Worm (Caenorhabditis elegans) whole organism, late embryonic: ENCODE results near the gene epg-4.

Experiments used
- C08G9.2 ChIP-seq: sonication (generic microtip); optimal IDR thresholded peaks from 2 replicates; lab custom pipeline; 2016; ENCODE audit warnings: mild to moderate bottlenecking, missing genetic modification characterization, moderate library complexity, missing compliant biosample characterization
- C38D4.7 ChIP-seq: fragments of 200-800 bp; sonication (Bioruptor generic); optimal IDR thresholded peaks from 2 replicates; lab custom pipeline; 2018; ENCODE audit warnings: mild to moderate bottlenecking, missing genetic modification characterization, moderate library complexity, missing compliant biosample characterization
- F13H6.1 ChIP-seq: sonication (generic microtip); optimal IDR thresholded peaks from 2 replicates; lab custom pipeline; 2016; ENCODE audit warnings: missing genetic modification characterization, missing compliant biosample characterization
- K02D7.2 ChIP-seq: sonication (generic microtip); optimal IDR thresholded peaks from 2 replicates; lab custom pipeline; 2017; ENCODE audit warnings: mild to moderate bottlenecking, missing genetic modification characterization, missing compliant biosample characterization
- K09A11.1 ChIP-seq: sonication (generic microtip); optimal IDR thresholded peaks from 2 replicates; lab custom pipeline; 2017; ENCODE audit warnings: antibody characterized with exemption, mild to moderate bottlenecking, missing genetic modification characterization, missing compliant biosample characterization; ENCODE audit not compliant: insufficient read depth
- T23F11.4 ChIP-seq: fragments of 200-800 bp; sonication (Bioruptor generic); optimal IDR thresholded peaks from 2 replicates; lab custom pipeline; 2018; ENCODE audit warnings: mild to moderate bottlenecking, missing genetic modification characterization, missing compliant biosample characterization
- ceh-14 ChIP-seq: sonication (generic microtip); optimal IDR thresholded peaks from 2 replicates; lab custom pipeline; 2016; ENCODE audit warnings: missing genotype, missing genetic modification characterization, missing compliant biosample characterization
- ceh-19 ChIP-seq: fragments of 200-800 bp; sonication (Bioruptor generic); optimal IDR thresholded peaks from 2 replicates; lab custom pipeline; 2018; ENCODE audit warnings: mild to moderate bottlenecking, missing genetic modification characterization, missing compliant biosample characterization
- ceh-2 ChIP-seq: sonication (generic microtip); optimal IDR thresholded peaks from 2 replicates; lab custom pipeline; 2016; ENCODE audit warnings: missing genotype, missing genetic modification characterization, missing compliant biosample characterization
- ceh-22 ChIP-seq: sonication (generic microtip); optimal IDR thresholded peaks from 2 replicates; lab custom pipeline; 2017; ENCODE audit warnings: missing biosample characterization, missing genetic modification characterization
- ceh-24 ChIP-seq: sonication (generic microtip); optimal IDR thresholded peaks from 2 replicates; lab custom pipeline; 2016; ENCODE audit warnings: mild to moderate bottlenecking, missing genetic modification characterization, missing compliant biosample characterization
- ceh-30 ChIP-seq: fragments of 150-350 bp; optimal IDR thresholded peaks from 2 replicates; lab custom pipeline; 2014; ENCODE audit warnings: missing biosample characterization, missing genetic modification characterization
- ceh-31 ChIP-seq: sonication (generic microtip); optimal IDR thresholded peaks from 2 replicates; lab custom pipeline; 2016; ENCODE audit warnings: missing genetic modification characterization, missing compliant biosample characterization
- ceh-34 ChIP-seq: sonication (generic microtip); optimal IDR thresholded peaks from 2 replicates; lab custom pipeline; 2016; ENCODE audit warnings: mild to moderate bottlenecking, missing genetic modification characterization, missing compliant biosample characterization
- ceh-45 ChIP-seq: fragments of 200-800 bp; sonication (Bioruptor generic); IDR thresholded peaks from 2 replicates; pipeline ENCODE4 v1.3.6; 2022; ENCODE audit warnings: missing genetic modification reagents, missing genetic modification characterization, missing compliant biosample characterization
- ceh-6 ChIP-seq: fragments of 200-800 bp; sonication (Bioruptor generic); optimal IDR thresholded peaks from 2 replicates; lab custom pipeline; 2018; ENCODE audit warnings: mild to moderate bottlenecking, missing genetic modification characterization, missing compliant biosample characterization
- dmd-4 ChIP-seq: sonication (generic microtip); optimal IDR thresholded peaks from 2 replicates; lab custom pipeline; 2016; ENCODE audit warnings: borderline replicate concordance, missing genetic modification characterization, missing compliant biosample characterization
- elt-2 ChIP-seq: sonication (generic microtip); optimal IDR thresholded peaks from 2 replicates; lab custom pipeline; 2016; ENCODE audit warnings: missing genetic modification reagents, missing genetic modification characterization, missing compliant biosample characterization
- elt-4 ChIP-seq: sonication (generic microtip); optimal IDR thresholded peaks from 2 replicates; lab custom pipeline; 2016; ENCODE audit warnings: missing genetic modification characterization, missing compliant biosample characterization
- ets-4 ChIP-seq: sonication (generic microtip); optimal IDR thresholded peaks from 2 replicates; lab custom pipeline; 2016; ENCODE audit warnings: missing genetic modification characterization, missing compliant biosample characterization
- gmeb-2 ChIP-seq: sonication (generic microtip); optimal IDR thresholded peaks from 2 replicates; lab custom pipeline; 2016; ENCODE audit warnings: missing genetic modification characterization, inconsistent platforms, missing compliant biosample characterization
- hlh-15 ChIP-seq: sonication (generic microtip); optimal IDR thresholded peaks from 2 replicates; lab custom pipeline; 2016; ENCODE audit warnings: missing genetic modification characterization, missing compliant biosample characterization
- hlh-30 ChIP-seq: sonication (generic microtip); optimal IDR thresholded peaks from 2 replicates; lab custom pipeline; 2017; ENCODE audit warnings: antibody characterized with exemption, missing genetic modification characterization, missing compliant biosample characterization; ENCODE audit not compliant: insufficient read depth
- hlh-6 ChIP-seq: sonication (generic microtip); optimal IDR thresholded peaks from 2 replicates; lab custom pipeline; 2016; ENCODE audit warnings: missing genotype, missing genetic modification characterization, missing compliant biosample characterization
- lin-11 ChIP-seq: fragments of 200-800 bp; sonication (Bioruptor generic); optimal IDR thresholded peaks from 2 replicates; lab custom pipeline; 2018; ENCODE audit warnings: mild to moderate bottlenecking, missing genetic modification characterization, missing compliant biosample characterization
- mec-3 ChIP-seq: sonication (generic microtip); optimal IDR thresholded peaks from 2 replicates; lab custom pipeline; 2016; ENCODE audit warnings: borderline replicate concordance, missing genetic modification characterization, missing compliant biosample characterization
- nfya-1 ChIP-seq: sonication (generic microtip); optimal IDR thresholded peaks from 2 replicates; lab custom pipeline; 2017; ENCODE audit warnings: missing genetic modification characterization, mild to moderate bottlenecking, missing compliant biosample characterization, antibody characterized with exemption, moderate library complexity
- pha-4 ChIP-seq: fragments of 150-350 bp; optimal IDR thresholded peaks from 2 replicates; lab custom pipeline; 2018; ENCODE audit warnings: missing biosample characterization, missing genetic modification reagents, missing genetic modification characterization
- pqm-1 ChIP-seq: sonication (generic microtip); optimal IDR thresholded peaks from 2 replicates; lab custom pipeline; 2016; ENCODE audit warnings: missing genetic modification characterization, missing compliant biosample characterization
- pros-1 ChIP-seq: fragments of 150-350 bp; optimal IDR thresholded peaks from 2 replicates; lab custom pipeline; 2014; ENCODE audit warnings: missing biosample characterization, missing genetic modification reagents, missing genetic modification characterization
- ref-2 ChIP-seq: sonication (generic microtip); optimal IDR thresholded peaks from 2 replicates; lab custom pipeline; 2016; ENCODE audit warnings: missing genetic modification characterization, missing compliant biosample characterization
- rnt-1 ChIP-seq: sonication (generic microtip); optimal IDR thresholded peaks from 2 replicates; lab custom pipeline; 2016; ENCODE audit warnings: missing genetic modification characterization, missing compliant biosample characterization
- sox-4 ChIP-seq: sonication (generic microtip); optimal IDR thresholded peaks from 2 replicates; lab custom pipeline; 2017; ENCODE audit warnings: mild to moderate bottlenecking, missing genetic modification characterization, inconsistent platforms, missing compliant biosample characterization
- syd-9 ChIP-seq: sonication (generic microtip); optimal IDR thresholded peaks from 2 replicates; lab custom pipeline; 2016; ENCODE audit warnings: mild to moderate bottlenecking, missing genetic modification characterization, moderate library complexity, missing compliant biosample characterization
- tbx-7 ChIP-seq: sonication (generic microtip); optimal IDR thresholded peaks from 2 replicates; lab custom pipeline; 2016; ENCODE audit warnings: missing genotype, missing genetic modification characterization, missing compliant biosample characterization
- ttx-3 ChIP-seq: sonication (generic microtip); optimal IDR thresholded peaks from 2 replicates; lab custom pipeline; 2016; ENCODE audit warnings: missing genetic modification reagents, missing genetic modification characterization, missing compliant biosample characterization
- unc-3 ChIP-seq, 2 experiments: fragments of 200-800 bp in 1 of 2; sonication (Bioruptor generic) in 1 of 2; sonication (generic microtip) in 1 of 2; conservative IDR thresholded peaks in 1 of 2; optimal IDR thresholded peaks in 1 of 2; 2 replicates each; pipeline versions ENCODE4 v1.3.6 to Lab custom; 2016 to 2022; ENCODE audit warnings: missing compliant biosample characterization in 2 of 2, missing genetic modification characterization in 2 of 2, missing genetic modification reagents in 1 of 2
- unc-86 ChIP-seq: sonication (generic microtip); optimal IDR thresholded peaks from 2 replicates; lab custom pipeline; 2016; ENCODE audit warnings: missing genetic modification characterization, missing compliant biosample characterization
- ztf-16 ChIP-seq: sonication (generic microtip); optimal IDR thresholded peaks from 2 replicates; lab custom pipeline; 2017; ENCODE audit warnings: missing genetic modification characterization, missing compliant biosample characterization

The epg-4 gene

ce11 chrIII:7166664-7167567 is 15.1 kb upstream of the epg-4 start:
- no peak for TF ChIP-seq ttx-3
- TF ChIP-seq C38D4.7 (GFP tag; lab: Kevin White, UChicago), result no peak
- no peak for TF ChIP-seq dmd-4 (tag; lab: Kevin White, UChicago)
- TF ChIP-seq elt-2 (tag; lab: Kevin White, UChicago), result peak; percentile 91
- no peak for TF ChIP-seq hlh-15 (tag; lab: Kevin White, UChicago)
- no peak for TF ChIP-seq ceh-14 (tag; lab: Kevin White, UChicago)
- no peak for TF ChIP-seq ceh-34 (tag; lab: Kevin White, UChicago)
- no peak for TF ChIP-seq pros-1
- peak; percentile 8 for TF ChIP-seq nfya-1
- TF ChIP-seq mec-3 (tag; lab: Kevin White, UChicago), result no peak
- no peak for TF ChIP-seq ets-4 (tag; lab: Kevin White, UChicago)
- no peak for TF ChIP-seq elt-4 (tag; lab: Kevin White, UChicago)
- no peak for TF ChIP-seq unc-3 (GFP tag; conservative IDR thresholded peaks at IDR 0.05; lab: Robert Waterston, UW)
- no peak for TF ChIP-seq unc-3 (tag; optimal IDR thresholded peaks at IDR 0.05; lab: Kevin White, UChicago)

ce11 chrIII:7167568-7167937 is 14.4 kb upstream of the epg-4 start, which contains the start of gene acs-4:
TSS of gene acs-4 (plus strand) at chrIII:7167838.
- TF ChIP-seq ztf-16 (tag; lab: Kevin White, UChicago), result no peak

ce11 chrIII:7170090-7170489 is 11.9 kb upstream of the epg-4 start:
- TF ChIP-seq ceh-22 (tag; lab: Kevin White, UChicago), result no peak
- TF ChIP-seq syd-9 (tag; lab: Kevin White, UChicago), result no peak
- TF ChIP-seq ceh-19, result no peak
- no peak for TF ChIP-seq pqm-1 (tag; lab: Kevin White, UChicago)
- no peak for TF ChIP-seq rnt-1 (tag; lab: Kevin White, UChicago)
- TF ChIP-seq elt-2 (tag; lab: Kevin White, UChicago), result no peak
- no peak for TF ChIP-seq ref-2
- TF ChIP-seq lin-11 (tag; lab: Kevin White, UChicago), result no peak
- no peak for TF ChIP-seq ceh-45 (GFP tag; lab: Robert Waterston, UW)
- TF ChIP-seq, all 69 proteins: peak for 0

ce11 chrIII:7178497-7178896 is 3.5 kb upstream of the epg-4 start:
- TF ChIP-seq ceh-14 (tag; lab: Kevin White, UChicago), result no peak
- TF ChIP-seq F13H6.1, result no peak
- TF ChIP-seq ceh-6 (GFP tag; lab: Kevin White, UChicago), result no peak
- no peak for TF ChIP-seq pha-4 (tag; lab: Kevin White, UChicago)
- TF ChIP-seq sox-4 (tag; lab: Kevin White, UChicago), result no peak
- TF ChIP-seq, all 69 proteins: peak for 0

ce11 chrIII:7179538-7180301 is 2.2 kb upstream of the epg-4 start, which contains the start of the genes rps-14 and rpl-36:
TSS of gene rps-14 (minus strand) at chrIII:7179588.
TSS of gene rpl-36 (plus strand) at chrIII:7180251.
- no peak for TF ChIP-seq gmeb-2 (tag; lab: Kevin White, UChicago)
- TF ChIP-seq syd-9 (tag; lab: Kevin White, UChicago), result no peak
- TF ChIP-seq tbx-7, result no peak
- no peak for TF ChIP-seq T23F11.4 (GFP tag; lab: Kevin White, UChicago)
- TF ChIP-seq hlh-6 (tag; lab: Kevin White, UChicago), result no peak
- peak; percentile 14 for TF ChIP-seq ceh-30 (tag; lab: Kevin White, UChicago)
- no peak for TF ChIP-seq hlh-30 (tag; lab: Kevin White, UChicago)
- no peak for TF ChIP-seq ceh-45 (GFP tag; lab: Robert Waterston, UW)
- no peak for TF ChIP-seq ceh-24
- no peak for TF ChIP-seq ceh-2 (tag; lab: Kevin White, UChicago)
- TF ChIP-seq pqm-1 (tag; lab: Kevin White, UChicago), result no peak
- no peak for TF ChIP-seq elt-2 (tag; lab: Kevin White, UChicago)
- TF ChIP-seq unc-86 (tag; lab: Kevin White, UChicago), result peak; percentile 26
- TF ChIP-seq nfya-1, result peak; percentile 87
- TF ChIP-seq F13H6.1, result no peak
- no peak for TF ChIP-seq elt-4 (tag; lab: Kevin White, UChicago)
- TF ChIP-seq ceh-31 (tag; lab: Kevin White, UChicago), result peak; percentile 46
- TF ChIP-seq K09A11.1 (tag; lab: Kevin White, UChicago), result no peak
- TF ChIP-seq ceh-34 (tag; lab: Kevin White, UChicago), result peak; percentile 13
- TF ChIP-seq ref-2, result peak; percentile 2
- TF ChIP-seq C08G9.2 (tag; lab: Kevin White, UChicago), result no peak
- no peak for TF ChIP-seq mec-3 (tag; lab: Kevin White, UChicago)
- no peak for TF ChIP-seq K02D7.2 (tag; lab: Kevin White, UChicago)
